Worm (Caenorhabditis elegans): ENCODE data around the gene clec-58.

The clec-58 gene

DNA sequence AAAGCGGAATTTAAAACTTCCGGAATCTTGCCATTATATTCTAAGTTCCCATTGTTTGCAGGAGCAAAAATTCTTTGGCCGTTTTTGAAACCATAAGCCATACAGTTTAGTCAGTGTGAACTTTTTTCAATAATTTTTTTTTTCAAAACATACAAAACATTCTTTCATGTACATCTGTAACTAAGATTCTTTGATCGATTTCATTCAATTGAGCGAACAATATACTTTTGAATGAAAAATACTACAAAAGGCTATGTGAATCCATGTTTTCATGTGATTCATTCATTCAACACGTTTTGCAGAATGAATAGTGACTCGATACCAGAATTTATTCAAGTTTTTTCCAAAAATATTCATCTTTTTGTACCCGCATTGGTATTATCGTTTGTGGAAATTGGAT lies 10.8 kb upstream of the clec-58 start, which contains the start of gene ZK666.15:
TSS of gene ZK666.15 (plus strand) at position 301 of the 400 bp plus-strand sequence.
- TF ChIP-seq skn-1 (tag; optimal IDR thresholded peaks at IDR 0.05): no peak
- no peak for TF ChIP-seq mdt-29 (GFP tag; IDR thresholded peaks at IDR 0.05)
- TF ChIP-seq jun-1 (tag; optimal IDR thresholded peaks at IDR 0.05): no peak
- TF ChIP-seq R02D3.7 (tag; optimal IDR thresholded peaks at IDR 0.05): no peak
- no peak for TF ChIP-seq unc-62 (GFP tag; optimal IDR thresholded peaks at IDR 0.05 in 1 of 2)
- TF ChIP-seq unc-62 (tag; optimal IDR thresholded peaks at IDR 0.05): no peak
- no peak for TF ChIP-seq F44E2.7 (GFP tag; IDR thresholded peaks at IDR 0.05)
- no peak for TF ChIP-seq lin-39 (tag; optimal IDR thresholded peaks at IDR 0.05)
- no peak for TF ChIP-seq nhr-77 (tag; optimal IDR thresholded peaks at IDR 0.05)
- no peak for TF ChIP-seq ama-1 (optimal IDR thresholded peaks at IDR 0.05)
- no peak for TF ChIP-seq rbr-2 (tag; optimal IDR thresholded peaks at IDR 0.05)
- no peak for TF ChIP-seq nhr-28 (tag; optimal IDR thresholded peaks at IDR 0.05)
- TF ChIP-seq mes-2 (tag; optimal IDR thresholded peaks at IDR 0.05; ENCODE audit: poor library complexity, severe bottlenecking): no peak
- TF ChIP-seq ztf-7 (tag; optimal IDR thresholded peaks at IDR 0.05): no peak
- TF ChIP-seq pqm-1 (tag; optimal IDR thresholded peaks at IDR 0.05): no peak
- no peak for TF ChIP-seq duxl-1 (tag; optimal IDR thresholded peaks at IDR 0.05; ENCODE audit: poor library complexity)
- no peak for TF ChIP-seq ZK337.2 (GFP tag; IDR thresholded peaks at IDR 0.05)

ce11 chrII:10485640-10486039 lies 9.7 kb upstream of the clec-58 start:
- TF ChIP-seq unc-62 (GFP tag; optimal IDR thresholded peaks at IDR 0.05 in 1 of 2): peak in 1 of 2 experiments; percentile 66
- no peak for TF ChIP-seq unc-62 (tag; optimal IDR thresholded peaks at IDR 0.05)
- peak; percentile 76 for TF ChIP-seq nhr-28 (tag; optimal IDR thresholded peaks at IDR 0.05)
- no peak for TF ChIP-seq ztf-11 (tag; optimal IDR thresholded peaks at IDR 0.05)
- TF ChIP-seq pqm-1 (tag; optimal IDR thresholded peaks at IDR 0.05): peak; percentile 91
- TF ChIP-seq dmd-6 (GFP tag; IDR thresholded peaks at IDR 0.05): peak; percentile 61
- TF ChIP-seq mxl-3 (GFP tag; optimal IDR thresholded peaks at IDR 0.05): no peak
- no peak for TF ChIP-seq nhr-48 (tag; optimal IDR thresholded peaks at IDR 0.05)
- no peak for TF ChIP-seq zip-11 (GFP tag; IDR thresholded peaks at IDR 0.05)
- no peak for TF ChIP-seq nhr-11 (tag; optimal IDR thresholded peaks at IDR 0.05)
- no peak for TF ChIP-seq ceh-62 (tag; optimal IDR thresholded peaks at IDR 0.05)
- TF ChIP-seq php-3 (GFP tag; IDR thresholded peaks at IDR 0.05): peak; percentile 71
- TF ChIP-seq F26F4.8 (GFP tag; conservative IDR thresholded peaks at IDR 0.05): no peak
- TF ChIP-seq dmd-9 (GFP tag; IDR thresholded peaks at IDR 0.05): no peak
- no peak for TF ChIP-seq T20F7.1 (GFP tag; optimal IDR thresholded peaks at IDR 0.05)
- TF ChIP-seq attf-4 (tag; optimal IDR thresholded peaks at IDR 0.05): no peak
- TF ChIP-seq hlh-11 (tag; optimal IDR thresholded peaks at IDR 0.05): peak; percentile 44
- no peak for TF ChIP-seq ztf-7 (tag; optimal IDR thresholded peaks at IDR 0.05)
- TF ChIP-seq nhr-25 (tag; optimal IDR thresholded peaks at IDR 0.05; ENCODE audit: borderline replicate concordance, insufficient read depth): no peak
- no peak for TF ChIP-seq cey-2 (tag; optimal IDR thresholded peaks at IDR 0.05; ENCODE audit: borderline replicate concordance, insufficient read depth)
- TF ChIP-seq daf-12 (tag; optimal IDR thresholded peaks at IDR 0.05): no peak
- TF ChIP-seq ceh-20 (GFP tag; IDR thresholded peaks at IDR 0.05): no peak
- peak; percentile 65 for TF ChIP-seq aha-1 (tag)
- TF ChIP-seq unc-39 (tag; optimal IDR thresholded peaks at IDR 0.05): no peak

- no peak for TF ChIP-seq nhr-41 (GFP tag; IDR thresholded peaks at IDR 0.05)
- TF ChIP-seq unc-62 (GFP tag; optimal IDR thresholded peaks at IDR 0.05 in 1 of 2): peak in 1 of 2 experiments; percentile 91
- TF ChIP-seq unc-62 (tag; optimal IDR thresholded peaks at IDR 0.05): no peak
Observed at ce11 chrII:10483860-10484259, 7.9 kb upstream of the clec-58 start.

DNA sequence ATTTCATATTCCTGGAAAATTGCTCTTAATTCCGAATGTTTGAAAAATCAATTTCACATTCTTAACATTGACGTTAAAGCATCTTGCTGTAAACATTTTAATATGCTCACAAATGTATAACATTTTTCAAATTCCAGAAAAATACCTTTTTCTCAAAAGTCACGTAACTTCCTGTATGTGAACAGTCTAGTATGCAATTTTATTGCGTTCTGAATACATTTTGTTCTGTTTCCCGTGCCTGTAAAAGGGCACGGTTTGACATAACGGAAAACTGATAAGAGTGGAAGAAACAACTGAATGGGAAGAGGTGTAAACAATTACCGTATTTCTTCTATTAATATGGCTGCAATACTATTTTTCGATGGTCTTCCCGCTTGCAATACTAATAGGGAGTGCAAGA lies 7.0 kb upstream of the clec-58 start:
- TF ChIP-seq F26F4.8 (GFP tag; conservative IDR thresholded peaks at IDR 0.05) (no peak), dve-1 (tag; optimal IDR thresholded peaks at IDR 0.05; ENCODE audit: insufficient read depth) (peak; percentile 13), php-3 (GFP tag; IDR thresholded peaks at IDR 0.05) (0 out of 2 replicates have a peak, but pooled peaks have one; percentile 40), aha-1 (tag) (peak; percentile 77), unc-62 (GFP tag; optimal IDR thresholded peaks at IDR 0.05 in 1 of 2) (peak in 1 of 2 experiments; percentile 27), unc-62 (tag; optimal IDR thresholded peaks at IDR 0.05) (no peak), pqm-1 (tag; optimal IDR thresholded peaks at IDR 0.05) (peak; percentile 84), nhr-28 (tag; optimal IDR thresholded peaks at IDR 0.05) (peak; percentile 61), hlh-11 (tag; optimal IDR thresholded peaks at IDR 0.05) (peak; percentile 2), dmd-6 (GFP tag; IDR thresholded peaks at IDR 0.05) (peak; percentile 50; the same call in 1 of the 2 replicates), nhr-237 (tag; optimal IDR thresholded peaks at IDR 0.05) (no peak), daf-16 (GFP tag; optimal IDR thresholded peaks at IDR 0.05) (no peak), daf-16 (tag; optimal IDR thresholded peaks at IDR 0.05) (peak; percentile 81), dmd-8 (GFP tag; IDR thresholded peaks at IDR 0.05) (no peak), hif-1 (tag; optimal IDR thresholded peaks at IDR 0.05) (peak in 1 of 2 experiments; percentile 84)
